Fruit fly (Drosophila melanogaster) S2 (cell line): ENCODE measurements around the gene edin.

Experiments
- CG8478 ChIP-seq: fragments of >200 bp; optimal IDR thresholded peaks from 2 replicates; lab custom pipeline; 2018
- CTCF ChIP-seq, 2 experiments: fragments of >200 bp; optimal IDR thresholded peaks; 2 replicates each; lab custom pipeline; 2018

dm6 chr3L:17486130-17486529 lies 8.6 kb upstream of the edin start, which contains the start of gene CG6333:
- TF ChIP-seq CG8478 (lab: Kevin White, UChicago) (no peak), CTCF (optimal IDR thresholded peaks at IDR 0.05; lab: Kevin White, UChicago) (no peak)
